Worm (Caenorhabditis elegans): Measurements from ENCODE around the gene ttll-11.

The ttll-11 gene

ce11 chrIV:8697436-8697835 is at the start of gene ttll-11:
TSS of gene ttll-11 (plus strand) at chrIV:8697736.
- no peak for TF ChIP-seq lsy-2 (tag; optimal IDR thresholded peaks at IDR 0.05)
- TF ChIP-seq nhr-237 (tag; optimal IDR thresholded peaks at IDR 0.05): no peak
- no peak for TF ChIP-seq hlh-1 (tag; optimal IDR thresholded peaks at IDR 0.05)
- TF ChIP-seq elt-3 (tag; optimal IDR thresholded peaks at IDR 0.05): no peak
- TF ChIP-seq sem-2 (GFP tag; optimal IDR thresholded peaks at IDR 0.05): no peak
- no peak for TF ChIP-seq ztf-11 (tag; optimal IDR thresholded peaks at IDR 0.05)

ce11 chrIV:8648502-8648901 is 49.0 kb upstream of the ttll-11 start, which contains the start of gene cyp-33E1:
TSS of gene cyp-33E1 (minus strand) at chrIV:8648602.
- TF ChIP-seq sptf-1 (tag; optimal IDR thresholded peaks at IDR 0.05): no peak
- no peak for TF ChIP-seq lin-32 (GFP tag; optimal IDR thresholded peaks at IDR 0.05)
- TF ChIP-seq ceh-43 (GFP tag; optimal IDR thresholded peaks at IDR 0.05): no peak
- no peak for TF ChIP-seq nhr-237 (tag; optimal IDR thresholded peaks at IDR 0.05)
- no peak for TF ChIP-seq mep-1 (tag; optimal IDR thresholded peaks at IDR 0.05)
- TF ChIP-seq unc-39 (tag; optimal IDR thresholded peaks at IDR 0.05): no peak
- no peak for TF ChIP-seq mls-2 (tag; optimal IDR thresholded peaks at IDR 0.05)
- no peak for TF ChIP-seq nhr-76 (tag; optimal IDR thresholded peaks at IDR 0.05)
- TF ChIP-seq nhr-28 (tag; optimal IDR thresholded peaks at IDR 0.05): no peak
- no peak for TF ChIP-seq zip-8 (tag; optimal IDR thresholded peaks at IDR 0.05)
- no peak for TF ChIP-seq elt-1 (tag; optimal IDR thresholded peaks at IDR 0.05; ENCODE audit: borderline replicate concordance, insufficient read depth)
- no peak for TF ChIP-seq mab-5 (tag; optimal IDR thresholded peaks at IDR 0.05)
- TF ChIP-seq ces-1 (GFP tag; optimal IDR thresholded peaks at IDR 0.05): no peak
- TF ChIP-seq ceh-83 (GFP tag; optimal IDR thresholded peaks at IDR 0.05): no peak
- no peak for TF ChIP-seq pha-4 (tag; optimal IDR thresholded peaks at IDR 0.05)

ce11 chrIV:8650696-8651095 is 46.8 kb upstream of the ttll-11 start, which contains the start of gene C49C8.2:
TSS of gene C49C8.2 (plus strand) at chrIV:8651088.
- TF ChIP-seq sptf-1 (tag; optimal IDR thresholded peaks at IDR 0.05) (no peak), ztf-11 (tag; optimal IDR thresholded peaks at IDR 0.05) (no peak)

DNA sequence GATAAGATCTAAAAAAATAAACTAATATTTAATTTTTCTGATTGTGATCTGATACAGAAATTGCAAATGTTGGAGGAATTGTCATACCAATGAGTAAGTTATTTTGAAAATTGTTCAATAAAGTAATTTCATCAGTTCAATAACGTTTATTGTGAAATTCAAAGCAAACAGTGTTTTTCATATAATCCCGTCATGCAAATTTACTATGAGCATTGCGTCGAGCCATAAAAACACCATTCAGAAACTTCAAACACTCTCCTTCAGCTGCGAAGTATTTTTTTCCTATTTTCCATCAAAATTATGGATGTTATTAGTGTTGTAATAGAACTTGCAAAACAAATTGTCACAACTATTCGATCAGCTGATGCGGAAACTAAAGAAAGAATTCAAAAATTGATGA is 45.7 kb upstream of the ttll-11 start, which contains the start of gene C49C8.8:
TSS of gene C49C8.8 (plus strand) at position 301 of the 400 bp plus-strand sequence.
- TF ChIP-seq flh-1 (GFP tag; optimal IDR thresholded peaks at IDR 0.05): no peak
- TF ChIP-seq nhr-12 (tag; optimal IDR thresholded peaks at IDR 0.05): no peak
- TF ChIP-seq cnd-1 (tag; optimal IDR thresholded peaks at IDR 0.05): no peak
- TF ChIP-seq ceh-43 (GFP tag; optimal IDR thresholded peaks at IDR 0.05): no peak
- TF ChIP-seq unc-39 (tag; optimal IDR thresholded peaks at IDR 0.05): no peak
- no peak for TF ChIP-seq drap-1 (GFP tag; optimal IDR thresholded peaks at IDR 0.05)
- TF ChIP-seq nhr-2 (tag; optimal IDR thresholded peaks at IDR 0.05): no peak
- TF ChIP-seq mep-1 (tag; optimal IDR thresholded peaks at IDR 0.05): no peak
- no peak for TF ChIP-seq nhr-237 (tag; optimal IDR thresholded peaks at IDR 0.05)
- TF ChIP-seq ces-1 (GFP tag; optimal IDR thresholded peaks at IDR 0.05): no peak
- TF ChIP-seq ham-2 (GFP tag; optimal IDR thresholded peaks at IDR 0.05): no peak
- TF ChIP-seq tbx-8 (GFP tag; optimal IDR thresholded peaks at IDR 0.05): no peak
- no peak for TF ChIP-seq mab-5 (tag; optimal IDR thresholded peaks at IDR 0.05)
- TF ChIP-seq nhr-28 (tag; optimal IDR thresholded peaks at IDR 0.05): no peak
- no peak for TF ChIP-seq ceh-83 (GFP tag; optimal IDR thresholded peaks at IDR 0.05)
- TF ChIP-seq lin-32 (GFP tag; optimal IDR thresholded peaks at IDR 0.05): no peak
- no peak for TF ChIP-seq elt-1 (tag; optimal IDR thresholded peaks at IDR 0.05; ENCODE audit: borderline replicate concordance, insufficient read depth)

DNA sequence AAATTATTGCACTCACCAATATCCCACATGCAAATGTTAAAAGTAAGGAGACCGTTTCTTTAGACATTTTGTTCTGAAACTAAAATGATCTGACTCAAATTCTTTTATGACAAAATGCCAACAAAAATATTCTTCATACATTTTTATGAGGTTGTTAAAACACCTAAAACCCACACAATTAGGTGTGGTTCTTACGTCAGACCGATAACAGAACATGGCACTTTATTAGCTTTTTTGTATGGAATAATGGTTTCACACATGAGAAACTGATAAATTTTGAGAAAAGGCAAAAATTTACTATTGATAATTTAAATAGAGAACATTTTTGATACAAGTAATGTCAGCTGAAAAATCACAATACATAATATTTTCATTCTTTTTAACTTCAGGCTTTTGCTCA is 43.9 kb upstream of the ttll-11 start, which contains the start of gene C49C8.5:
TSS of gene C49C8.5 (minus strand) at position 73 of the 400 bp plus-strand sequence.
- TF ChIP-seq ztf-11 (tag; optimal IDR thresholded peaks at IDR 0.05) (no peak), blmp-1 (tag; optimal IDR thresholded peaks at IDR 0.05) (no peak), drap-1 (GFP tag; optimal IDR thresholded peaks at IDR 0.05) (no peak), zip-8 (tag; optimal IDR thresholded peaks at IDR 0.05) (no peak), cnd-1 (tag; optimal IDR thresholded peaks at IDR 0.05) (no peak), pha-4 (tag; optimal IDR thresholded peaks at IDR 0.05) (no peak)

- no peak for TF ChIP-seq ztf-11 (tag; optimal IDR thresholded peaks at IDR 0.05)
- no peak for TF ChIP-seq bed-3 (GFP tag; optimal IDR thresholded peaks at IDR 0.05)
- no peak for TF ChIP-seq lsy-2 (tag; optimal IDR thresholded peaks at IDR 0.05)
- peak; percentile 92 for TF ChIP-seq zip-8 (tag; optimal IDR thresholded peaks at IDR 0.05)
Measured at ce11 chrIV:8654115-8654628, 43.4 kb upstream of the ttll-11 start, which contains the start of gene C49C8.1. TSS of gene C49C8.1 (plus strand) at chrIV:8654578.
